Worm (Caenorhabditis elegans) whole organism, early embryonic: ENCODE data around the gene DH11.2.

Experiments
- B0310.2 ChIP-seq: sonication (generic microtip); optimal IDR thresholded peaks from 2 replicates; lab custom pipeline; 2016; ENCODE audit warnings: mild to moderate bottlenecking, missing genetic modification characterization, missing compliant biosample characterization
- F13C5.2 ChIP-seq: sonication (generic microtip); optimal IDR thresholded peaks from 2 replicates; lab custom pipeline; 2017; ENCODE audit warnings: mild to moderate bottlenecking, missing genetic modification characterization, inconsistent platforms, missing compliant biosample characterization
- aly-1 ChIP-seq: sonication (generic microtip); optimal IDR thresholded peaks from 2 replicates; lab custom pipeline; 2016; ENCODE audit warnings: missing genetic modification characterization, missing compliant biosample characterization
- ama-1 ChIP-seq: fragments of 150-350 bp; optimal IDR thresholded peaks from 2 replicates; lab custom pipeline; 2014
- ceh-13 ChIP-seq: fragments of 200-800 bp; sonication (Bioruptor generic); optimal IDR thresholded peaks from 2 replicates; lab custom pipeline; 2018; ENCODE audit warnings: mild to moderate bottlenecking, missing genetic modification characterization, missing compliant biosample characterization
- ceh-36 ChIP-seq: sonication (generic microtip); optimal IDR thresholded peaks from 2 replicates; lab custom pipeline; 2016; ENCODE audit warnings: missing genetic modification characterization, inconsistent platforms, missing compliant biosample characterization
- ets-7 ChIP-seq: sonication (generic microtip); optimal IDR thresholded peaks from 2 replicates; lab custom pipeline; 2016; ENCODE audit warnings: missing genotype, missing genetic modification characterization, missing compliant biosample characterization
- flt-1 ChIP-seq: fragments of 200-800 bp; sonication (Bioruptor generic); IDR thresholded peaks from 2 replicates; pipeline ENCODE4 v1.3.6; 2022; ENCODE audit warnings: missing genetic modification characterization, missing compliant biosample characterization
- hmbx-1 ChIP-seq: sonication (generic microtip); optimal IDR thresholded peaks from 2 replicates; lab custom pipeline; 2016; ENCODE audit warnings: mild to moderate bottlenecking, missing genetic modification characterization, missing compliant biosample characterization
- hmg-4 ChIP-seq: fragments of 200-800 bp; sonication (Bioruptor generic); optimal IDR thresholded peaks from 2 replicates; lab custom pipeline; 2018; ENCODE audit warnings: mild to moderate bottlenecking, missing genetic modification characterization, missing compliant biosample characterization
- hnd-1 ChIP-seq: sonication (generic microtip); optimal IDR thresholded peaks from 2 replicates; lab custom pipeline; 2016; ENCODE audit warnings: missing genetic modification characterization, missing compliant biosample characterization
- pes-1 ChIP-seq: fragments of 200-800 bp; sonication (Bioruptor generic); IDR thresholded peaks from 2 replicates; pipeline ENCODE4 v1.3.6; 2022; ENCODE audit warnings: missing genetic modification reagents, missing genetic modification characterization, missing compliant biosample characterization
- scrt-1 ChIP-seq: fragments of 200-800 bp; sonication (Bioruptor generic); IDR thresholded peaks from 2 replicates; pipeline ENCODE4 v1.3.6; 2022; ENCODE audit warnings: missing genetic modification characterization, missing compliant biosample characterization
- sea-1 ChIP-seq: fragments of 200-800 bp; sonication (Bioruptor generic); conservative IDR thresholded peaks from 2 replicates; pipeline ENCODE4 v1.3.6; 2022; ENCODE audit warnings: missing genetic modification characterization, missing compliant biosample characterization
- tbx-11 ChIP-seq: fragments of 200-800 bp; sonication (Bioruptor generic); IDR thresholded peaks from 2 replicates; pipeline ENCODE4 v1.3.6; 2022; ENCODE audit warnings: missing genetic modification characterization, missing compliant biosample characterization
- tbx-37 ChIP-seq: fragments of 200-800 bp; sonication (Bioruptor generic); conservative IDR thresholded peaks from 2 replicates; pipeline ENCODE4 v1.3.6; 2022; ENCODE audit warnings: missing genetic modification reagents, missing genetic modification characterization, missing compliant biosample characterization
- tra-4 ChIP-seq: sonication (generic microtip); optimal IDR thresholded peaks from 2 replicates; lab custom pipeline; 2017; ENCODE audit warnings: missing genetic modification characterization, missing compliant biosample characterization

DH11.2 gene

ce11 chrII:7983454-7983853 lies 29.2 kb upstream of the DH11.2 start:
- TF ChIP-seq ceh-36 (tag; lab: Kevin White, UChicago) (no peak), pes-1 (GFP tag; lab: Robert Waterston, UW) (no peak), sea-1 (no peak), flt-1 (GFP tag; lab: Robert Waterston, UW) (no peak), tbx-37 (no peak), hmbx-1 (tag; lab: Kevin White, UChicago) (no peak), tra-4 (tag; lab: Kevin White, UChicago) (no peak), ets-7 (no peak), hnd-1 (tag; lab: Kevin White, UChicago) (no peak), ama-1 (no peak), hmg-4 (GFP tag; lab: Kevin White, UChicago) (no peak), B0310.2 (tag; lab: Kevin White, UChicago) (no peak), scrt-1 (GFP tag; lab: Robert Waterston, UW) (no peak), ceh-13 (GFP tag; lab: Kevin White, UChicago) (no peak), aly-1 (tag; lab: Kevin White, UChicago) (no peak)

DNA sequence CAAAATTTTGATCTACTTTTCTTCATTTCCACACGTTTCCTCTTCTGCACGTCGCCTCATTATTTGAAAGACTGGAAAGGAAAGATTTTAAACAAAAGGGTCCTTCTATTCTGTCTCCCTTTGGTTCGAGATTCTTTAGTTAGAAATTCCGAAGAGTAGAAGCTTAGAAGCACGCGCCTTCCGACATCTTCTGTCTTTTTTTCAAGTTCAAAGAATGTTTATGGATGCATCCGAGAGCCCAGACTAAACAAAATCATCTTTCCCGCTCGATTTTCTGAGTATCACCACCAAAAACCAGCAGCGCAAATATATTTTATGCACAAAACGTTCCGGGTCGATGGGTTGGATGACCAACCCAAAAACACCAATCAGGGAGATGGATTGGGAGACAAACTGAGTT lies 28.5 kb upstream of the DH11.2 start:
- TF ChIP-seq F13C5.2 (tag; lab: Kevin White, UChicago) = no peak
- TF ChIP-seq tbx-11 (GFP tag; lab: Robert Waterston, UW) = no peak
- no peak for TF ChIP-seq pes-1 (GFP tag; lab: Robert Waterston, UW)
- TF ChIP-seq sea-1 = no peak
- TF ChIP-seq ama-1 = no peak
- TF ChIP-seq B0310.2 (tag; lab: Kevin White, UChicago) = no peak
- no peak for TF ChIP-seq aly-1 (tag; lab: Kevin White, UChicago)
- TF ChIP-seq tbx-37 = no peak
- TF ChIP-seq hmbx-1 (tag; lab: Kevin White, UChicago) = no peak
- no peak for TF ChIP-seq ceh-13 (GFP tag; lab: Kevin White, UChicago)
- TF ChIP-seq scrt-1 (GFP tag; lab: Robert Waterston, UW) = no peak
- no peak for TF ChIP-seq ceh-36 (tag; lab: Kevin White, UChicago)
- TF ChIP-seq hmg-4 (GFP tag; lab: Kevin White, UChicago) = no peak
- TF ChIP-seq tra-4 (tag; lab: Kevin White, UChicago) = no peak
- TF ChIP-seq hnd-1 (tag; lab: Kevin White, UChicago) = no peak
- no peak for TF ChIP-seq ets-7

- TF ChIP-seq ceh-36 (tag; lab: Kevin White, UChicago) = no peak
- no peak for TF ChIP-seq sea-1
- no peak for TF ChIP-seq tbx-11 (GFP tag; lab: Robert Waterston, UW)
Observed at ce11 chrII:7985029-7985428, 27.6 kb upstream of the DH11.2 start.

- TF ChIP-seq ama-1 (no peak), sea-1 (no peak), ceh-13 (GFP tag; lab: Kevin White, UChicago) (no peak), aly-1 (tag; lab: Kevin White, UChicago) (no peak), scrt-1 (GFP tag; lab: Robert Waterston, UW) (no peak), flt-1 (GFP tag; lab: Robert Waterston, UW) (no peak), F13C5.2 (tag; lab: Kevin White, UChicago) (no peak), tbx-37 (no peak), hmbx-1 (tag; lab: Kevin White, UChicago) (no peak), B0310.2 (tag; lab: Kevin White, UChicago) (no peak), tra-4 (tag; lab: Kevin White, UChicago) (no peak), tbx-11 (GFP tag; lab: Robert Waterston, UW) (no peak), hmg-4 (GFP tag; lab: Kevin White, UChicago) (no peak), ets-7 (no peak), ceh-36 (tag; lab: Kevin White, UChicago) (no peak), hnd-1 (tag; lab: Kevin White, UChicago) (no peak), pes-1 (GFP tag; lab: Robert Waterston, UW) (no peak)
Observed at ce11 chrII:7986928-7987327, 25.7 kb upstream of the DH11.2 start.

- TF ChIP-seq scrt-1 (GFP tag; lab: Robert Waterston, UW) (no peak), hmbx-1 (tag; lab: Kevin White, UChicago) (no peak), ceh-13 (GFP tag; lab: Kevin White, UChicago) (no peak), B0310.2 (tag; lab: Kevin White, UChicago) (no peak), tbx-37 (no peak)
Observed at ce11 chrII:7990192-7990591, 22.4 kb upstream of the DH11.2 start.

DNA sequence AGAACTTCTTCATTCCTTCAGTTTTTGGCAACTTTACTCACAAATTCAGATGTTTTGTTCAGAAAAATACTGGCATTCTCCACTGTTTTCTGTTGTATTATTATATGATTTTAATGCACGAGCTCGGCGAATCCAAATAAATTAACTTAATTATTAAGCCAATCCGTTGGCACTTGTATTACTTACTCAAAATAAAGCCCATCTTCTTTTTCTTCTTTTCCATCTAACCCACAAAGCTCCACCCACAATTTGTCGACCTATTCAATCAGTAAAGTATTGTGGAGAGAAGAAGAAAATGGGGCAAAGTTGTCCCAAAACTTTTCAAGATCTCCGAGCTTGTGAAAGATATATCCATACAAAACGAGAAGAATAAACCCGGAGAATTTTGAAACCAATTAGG lies 21.3 kb upstream of the DH11.2 start:
- TF ChIP-seq flt-1 (GFP tag; lab: Robert Waterston, UW) (no peak), tbx-37 (no peak), ets-7 (no peak), tra-4 (tag; lab: Kevin White, UChicago) (no peak), F13C5.2 (tag; lab: Kevin White, UChicago) (no peak), pes-1 (GFP tag; lab: Robert Waterston, UW) (no peak), aly-1 (tag; lab: Kevin White, UChicago) (no peak), ceh-36 (tag; lab: Kevin White, UChicago) (no peak), ama-1 (no peak), scrt-1 (GFP tag; lab: Robert Waterston, UW) (no peak), sea-1 (no peak), hmbx-1 (tag; lab: Kevin White, UChicago) (no peak), B0310.2 (tag; lab: Kevin White, UChicago) (no peak), hnd-1 (tag; lab: Kevin White, UChicago) (no peak)

- no peak for TF ChIP-seq tra-4 (tag; lab: Kevin White, UChicago)
- no peak for TF ChIP-seq hmbx-1 (tag; lab: Kevin White, UChicago)
- TF ChIP-seq tbx-11 (GFP tag; lab: Robert Waterston, UW) = no peak
- no peak for TF ChIP-seq ets-7
- TF ChIP-seq tbx-37 = no peak
- TF ChIP-seq sea-1 = no peak
- TF ChIP-seq pes-1 (GFP tag; lab: Robert Waterston, UW) = no peak
- no peak for TF ChIP-seq ama-1
- no peak for TF ChIP-seq F13C5.2 (tag; lab: Kevin White, UChicago)
Observed at ce11 chrII:8001428-8001827, 11.2 kb upstream of the DH11.2 start.

DNA sequence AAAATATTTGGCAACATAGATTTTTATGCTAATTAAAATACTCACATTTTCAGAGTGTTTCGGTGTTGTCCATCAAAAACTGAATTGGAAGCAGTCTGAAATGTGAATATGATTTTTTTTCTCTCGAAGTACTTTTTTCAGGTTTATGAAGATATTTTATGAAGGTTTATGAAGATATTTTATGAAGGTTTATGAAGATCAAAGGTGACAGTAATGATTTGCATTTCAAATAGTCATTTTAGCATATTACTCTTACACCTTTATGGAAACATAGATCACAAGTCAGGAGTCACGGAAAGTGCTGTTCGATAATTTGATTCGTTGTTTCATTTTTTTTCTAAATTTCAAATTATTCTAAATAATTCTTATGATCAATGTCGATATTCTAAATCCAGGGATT lies 8.5 kb upstream of the DH11.2 start, which contains the start of gene pgp-11:
pgp-11 (minus strand) TSS at position 101 of the 400 bp plus-strand sequence.
- TF ChIP-seq ceh-13 (GFP tag; lab: Kevin White, UChicago) (no peak), sea-1 (no peak), ama-1 (no peak), pes-1 (GFP tag; lab: Robert Waterston, UW) (no peak), hnd-1 (tag; lab: Kevin White, UChicago) (no peak)
